Worm (Caenorhabditis elegans): ENCODE data around the gene syd-2.

ce11 chrX:10541789-10542188 lies 13.2 kb downstream of the syd-2 start:
- no peak for TF ChIP-seq ceh-36 (tag; optimal IDR thresholded peaks at IDR 0.05)
- no peak for TF ChIP-seq ama-1 (optimal IDR thresholded peaks at IDR 0.05)
- no peak for TF ChIP-seq scrt-1 (GFP tag; IDR thresholded peaks at IDR 0.05)
- TF ChIP-seq hnd-1 (tag; optimal IDR thresholded peaks at IDR 0.05) = no peak
- TF ChIP-seq F13C5.2 (tag; optimal IDR thresholded peaks at IDR 0.05) = no peak
- no peak for TF ChIP-seq hmbx-1 (tag; optimal IDR thresholded peaks at IDR 0.05)
- no peak for TF ChIP-seq tbx-11 (GFP tag; IDR thresholded peaks at IDR 0.05)
- TF ChIP-seq ceh-13 (GFP tag; optimal IDR thresholded peaks at IDR 0.05) = no peak
- TF ChIP-seq flt-1 (GFP tag; IDR thresholded peaks at IDR 0.05) = no peak
- TF ChIP-seq pes-1 (GFP tag; IDR thresholded peaks at IDR 0.05) = no peak
- TF ChIP-seq B0310.2 (tag; optimal IDR thresholded peaks at IDR 0.05) = no peak
- no peak for TF ChIP-seq sea-1 (GFP tag; conservative IDR thresholded peaks at IDR 0.05)
